Fruit fly (Drosophila melanogaster) Kc167 (cell line): ENCODE measurements around the gene CG32817.

Source experiments
- Myc ChIP-seq: fragments of >200 bp; optimal IDR thresholded peaks from 2 replicates; lab custom pipeline; 2017; ENCODE audit warnings: missing external identifiers
- Sin3A ChIP-seq: fragments of >200 bp; optimal IDR thresholded peaks from 2 replicates; lab custom pipeline; 2018; ENCODE audit warnings: missing external identifiers
- insv ChIP-seq: fragments of >200 bp; optimal IDR thresholded peaks from 3 replicates; lab custom pipeline; 2018; ENCODE audit warnings: missing external identifiers
- psq ChIP-seq: fragments of >200 bp; optimal IDR thresholded peaks from 2 replicates; lab custom pipeline; 2017; ENCODE audit warnings: missing external identifiers

- TF ChIP-seq psq (lab: Kevin White, UChicago) (no peak), Myc (lab: Kevin White, UChicago) (no peak), Sin3A (lab: Kevin White, UChicago) (no peak), insv (no peak)
These were observed 8.7 kb downstream of the CG32817 start, which contains the start of the genes CG18273 and CG3156 for dm6 chrX:487517-487957.
